Worm (Caenorhabditis elegans): Measurements from ENCODE around the gene F34D10.9.

ce11 chrIII:3768200-3768599 is 38.8 kb upstream of the F34D10.9 start, which contains the start of gene gmeb-3:
- TF ChIP-seq pag-3 (tag; optimal IDR thresholded peaks at IDR 0.05; ENCODE audit: borderline replicate concordance) (no peak), C08G9.2 (tag; optimal IDR thresholded peaks at IDR 0.05) (no peak), fkh-10 (GFP tag; optimal IDR thresholded peaks at IDR 0.05) (no peak)

All from whole organism, late embryonic.